Worm (Caenorhabditis elegans) whole organism, L4 larva: ENCODE results near the gene C35D10.8.

ENCODE experiments used
- aly-2 ChIP-seq: sonication (generic microtip); optimal IDR thresholded peaks from 2 replicates; lab custom pipeline; 2018; ENCODE audit warnings: missing biosample characterization, missing genetic modification characterization
- ama-1 ChIP-seq: fragments of 150-350 bp; optimal IDR thresholded peaks from 2 replicates; lab custom pipeline; 2014; ENCODE audit warnings: inconsistent platforms, mixed read lengths
- ces-1 ChIP-seq: fragments of 150-350 bp; sonication (generic microtip); optimal IDR thresholded peaks from 4 replicates; lab custom pipeline; 2014; ENCODE audit warnings: missing biosample characterization, missing genetic modification reagents, missing genetic modification characterization
- lin-13 ChIP-seq: fragments of 150-350 bp; optimal IDR thresholded peaks from 2 replicates; lab custom pipeline; 2014; ENCODE audit warnings: missing biosample characterization, missing genetic modification reagents, missing genetic modification characterization
- madf-9 ChIP-seq: fragments of 200-800 bp; sonication (Bioruptor generic); conservative IDR thresholded peaks from 2 replicates; pipeline ENCODE4 v1.3.6; 2022; ENCODE audit warnings: missing genetic modification reagents, missing genetic modification characterization, missing compliant biosample characterization
- pqm-1 ChIP-seq: sonication (generic microtip); optimal IDR thresholded peaks from 2 replicates; lab custom pipeline; 2017; ENCODE audit warnings: missing biosample characterization, missing genetic modification characterization
- snpc-4 ChIP-seq: fragments of 150-350 bp; optimal IDR thresholded peaks from 2 replicates; lab custom pipeline; 2014; ENCODE audit warnings: missing biosample characterization, missing genetic modification characterization
- tra-1 ChIP-seq: fragments of 200-800 bp; sonication (Bioruptor generic); IDR thresholded peaks from 2 replicates; pipeline ENCODE4 v1.3.6; 2022; ENCODE audit warnings: missing genetic modification reagents, missing genetic modification characterization, missing compliant biosample characterization
- zfp-2 ChIP-seq: sonication (generic microtip); optimal IDR thresholded peaks from 2 replicates; lab custom pipeline; 2016; ENCODE audit warnings: mild to moderate bottlenecking, missing genetic modification characterization, missing compliant biosample characterization

DNA sequence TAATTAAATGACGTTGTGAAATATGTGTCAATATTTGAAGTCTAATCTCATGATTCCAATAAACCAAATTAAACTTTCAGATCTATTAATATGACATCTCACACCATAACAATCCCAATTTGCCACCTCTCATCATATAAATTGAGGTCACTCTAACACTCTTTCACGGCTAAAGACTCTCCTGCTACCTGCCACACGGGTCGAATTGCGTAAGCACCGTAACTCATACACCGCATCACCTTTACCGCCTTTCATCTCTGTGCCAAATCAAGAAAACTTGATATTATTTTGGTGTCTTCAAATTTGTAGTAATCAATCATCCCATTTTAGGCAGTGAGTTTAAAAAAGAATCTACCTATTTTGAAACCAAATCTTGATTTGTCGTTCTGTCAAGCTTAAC is 48.7 kb upstream of the C35D10.8 start:
- no peak for TF ChIP-seq snpc-4
- TF ChIP-seq pqm-1 (tag; lab: Kevin White, UChicago) = no peak
- no peak for TF ChIP-seq lin-13 (GFP tag; lab: Kevin White, UChicago)
- TF ChIP-seq aly-2 (tag; lab: Kevin White, UChicago) = no peak
- no peak for TF ChIP-seq madf-9
- no peak for TF ChIP-seq zfp-2 (tag; lab: Kevin White, UChicago)
- no peak for TF ChIP-seq ces-1 (GFP tag; lab: Kevin White, UChicago)
- no peak for TF ChIP-seq ama-1 (lab: Kevin White, UChicago)
- TF ChIP-seq tra-1 (GFP tag; lab: Robert Waterston, UW) = no peak
